Fruit fly (Drosophila melanogaster): ENCODE measurements around the gene flr.

Gene flr

dm6 chr3L:13430171-13430570 lies 17.5 kb downstream of the flr start:
- TF ChIP-seq CG12605 (GFP tag; IDR thresholded peaks at IDR 0.05) (no peak), CG13204 (GFP tag; optimal IDR thresholded peaks at IDR 0.05) (no peak), CG8301 (tag; optimal IDR thresholded peaks at IDR 0.05) (no peak), EcR (GFP tag; optimal IDR thresholded peaks at IDR 0.05) (no peak), CG8159 (tag; optimal IDR thresholded peaks at IDR 0.05) (no peak), Pif1B (GFP tag; optimal IDR thresholded peaks at IDR 0.05) (no peak), gl (tag; optimal IDR thresholded peaks at IDR 0.05) (no peak), CG10348 (GFP tag; IDR thresholded peaks at IDR 0.05) (no peak), rn (GFP tag; IDR thresholded peaks at IDR 0.05) (no peak), CG32121 (GFP tag; IDR thresholded peaks at IDR 0.05) (no peak), CG34367 (tag; optimal IDR thresholded peaks at IDR 0.05) (no peak), D1 (tag; optimal IDR thresholded peaks at IDR 0.05) (no peak), CG14655 (GFP tag; optimal IDR thresholded peaks at IDR 0.05) (no peak), Snoo (tag; optimal IDR thresholded peaks at IDR 0.05) (no peak), CG17806 (tag; optimal IDR thresholded peaks at IDR 0.05) (no peak), Pif1A (GFP tag; optimal IDR thresholded peaks at IDR 0.05) (no peak)

- TF ChIP-seq CG13204 (GFP tag; optimal IDR thresholded peaks at IDR 0.05): no peak
Observed at dm6 chr3L:13432791-13433190, 20.1 kb downstream of the flr start.

dm6 chr3L:13433522-13433921 lies 20.9 kb downstream of the flr start:
- no peak for TF ChIP-seq CG17806 (tag; optimal IDR thresholded peaks at IDR 0.05)
- TF ChIP-seq CG13204 (GFP tag; optimal IDR thresholded peaks at IDR 0.05): no peak
- TF ChIP-seq Pif1A (GFP tag; optimal IDR thresholded peaks at IDR 0.05): no peak
- no peak for TF ChIP-seq Pif1B (GFP tag; optimal IDR thresholded peaks at IDR 0.05)
- TF ChIP-seq fd96Ca (GFP tag; IDR thresholded peaks at IDR 0.05): no peak
- TF ChIP-seq gl (tag; optimal IDR thresholded peaks at IDR 0.05): no peak
- TF ChIP-seq CG12605 (GFP tag; IDR thresholded peaks at IDR 0.05): no peak
- TF ChIP-seq CG32121 (GFP tag; IDR thresholded peaks at IDR 0.05): no peak
- TF ChIP-seq CG8301 (tag; optimal IDR thresholded peaks at IDR 0.05): no peak
- TF ChIP-seq EcR (GFP tag; optimal IDR thresholded peaks at IDR 0.05): no peak
- no peak for TF ChIP-seq CG4496 (GFP tag; IDR thresholded peaks at IDR 0.05)
- TF ChIP-seq CG14655 (GFP tag; optimal IDR thresholded peaks at IDR 0.05): no peak
- TF ChIP-seq CG8159 (tag; optimal IDR thresholded peaks at IDR 0.05): no peak
- no peak for TF ChIP-seq CG15710 (tag; optimal IDR thresholded peaks at IDR 0.05)

dm6 chr3L:13435170-13435727 lies 22.6 kb downstream of the flr start, which contains the start of gene CG10713:
Gene CG10713, minus strand, starts transcription at chr3L:13435229.
- TF ChIP-seq CG32121 (GFP tag; IDR thresholded peaks at IDR 0.05) (peak; percentile 77), CG13204 (GFP tag; optimal IDR thresholded peaks at IDR 0.05) (peak; percentile 67), CG8301 (tag; optimal IDR thresholded peaks at IDR 0.05) (peak; percentile 68), CG4496 (GFP tag; IDR thresholded peaks at IDR 0.05) (peak; percentile 89), D1 (tag; optimal IDR thresholded peaks at IDR 0.05) (no peak), CG15710 (tag; optimal IDR thresholded peaks at IDR 0.05) (no peak), EcR (GFP tag; optimal IDR thresholded peaks at IDR 0.05) (no peak), CG17806 (tag; optimal IDR thresholded peaks at IDR 0.05) (no peak), CG10348 (GFP tag; IDR thresholded peaks at IDR 0.05) (no peak), CG9948 (tag; optimal IDR thresholded peaks at IDR 0.05) (no peak), CG12605 (GFP tag; IDR thresholded peaks at IDR 0.05) (peak; percentile 84), rn (GFP tag; IDR thresholded peaks at IDR 0.05) (peak; percentile 46; the same call in 1 of the 2 replicates), CG14655 (GFP tag; optimal IDR thresholded peaks at IDR 0.05) (peak; percentile 72), Snoo (tag; optimal IDR thresholded peaks at IDR 0.05) (peak; percentile 4), CG34367 (tag; optimal IDR thresholded peaks at IDR 0.05) (peak; percentile 35), CG8159 (tag; optimal IDR thresholded peaks at IDR 0.05) (peak; percentile 46), Ets98B (GFP tag; IDR thresholded peaks at IDR 0.05) (peak; percentile 77), Pif1B (GFP tag; optimal IDR thresholded peaks at IDR 0.05) (peak; percentile 57), fd96Ca (GFP tag; IDR thresholded peaks at IDR 0.05) (no peak; the same call in 1 of the 3 replicates), Pif1A (GFP tag; optimal IDR thresholded peaks at IDR 0.05) (peak; percentile 64), gl (tag; optimal IDR thresholded peaks at IDR 0.05) (peak; percentile 70)

- TF ChIP-seq CG10348 (GFP tag; IDR thresholded peaks at IDR 0.05) (no peak), Pif1B (GFP tag; optimal IDR thresholded peaks at IDR 0.05) (no peak), Snoo (tag; optimal IDR thresholded peaks at IDR 0.05) (no peak), CG12605 (GFP tag; IDR thresholded peaks at IDR 0.05) (no peak), CG8301 (tag; optimal IDR thresholded peaks at IDR 0.05) (no peak), EcR (GFP tag; optimal IDR thresholded peaks at IDR 0.05) (no peak), CG13204 (GFP tag; optimal IDR thresholded peaks at IDR 0.05) (no peak), CG15710 (tag; optimal IDR thresholded peaks at IDR 0.05) (no peak), D1 (tag; optimal IDR thresholded peaks at IDR 0.05) (no peak), rn (GFP tag; IDR thresholded peaks at IDR 0.05) (no peak)
Observed at dm6 chr3L:13437036-13437435, 24.4 kb downstream of the flr start, which contains the start of gene CG10154. Gene CG10154, minus strand, starts transcription at chr3L:13437136.

dm6 chr3L:13437654-13438053 lies 25.0 kb downstream of the flr start, which contains the start of gene CG10725:
Gene CG10725, plus strand, starts transcription at chr3L:13437954.
- no peak for TF ChIP-seq CG13204 (GFP tag; optimal IDR thresholded peaks at IDR 0.05)
- no peak for TF ChIP-seq CG10348 (GFP tag; IDR thresholded peaks at IDR 0.05)
- no peak for TF ChIP-seq CG17806 (tag; optimal IDR thresholded peaks at IDR 0.05)
- no peak for TF ChIP-seq CG15710 (tag; optimal IDR thresholded peaks at IDR 0.05)
- no peak for TF ChIP-seq CG32121 (GFP tag; IDR thresholded peaks at IDR 0.05)
- TF ChIP-seq rn (GFP tag; IDR thresholded peaks at IDR 0.05): no peak
- TF ChIP-seq CG12605 (GFP tag; IDR thresholded peaks at IDR 0.05): no peak
- TF ChIP-seq Pif1B (GFP tag; optimal IDR thresholded peaks at IDR 0.05): no peak
- TF ChIP-seq CG4496 (GFP tag; IDR thresholded peaks at IDR 0.05): no peak
- no peak for TF ChIP-seq D1 (tag; optimal IDR thresholded peaks at IDR 0.05)
- TF ChIP-seq CG8159 (tag; optimal IDR thresholded peaks at IDR 0.05): no peak
- no peak for TF ChIP-seq CG14655 (GFP tag; optimal IDR thresholded peaks at IDR 0.05)
- TF ChIP-seq CG9948 (tag; optimal IDR thresholded peaks at IDR 0.05): no peak
- no peak for TF ChIP-seq CG34367 (tag; optimal IDR thresholded peaks at IDR 0.05)
- no peak for TF ChIP-seq CG8301 (tag; optimal IDR thresholded peaks at IDR 0.05)

Measured in whole organism, pupa.